Worm (Caenorhabditis elegans): ENCODE results near the gene mdh-2.

Gene mdh-2

ce11 chrIII:6587564-6587963 lies 20.3 kb downstream of the mdh-2 start, which contains the start of gene ddo-3:
TSS of gene ddo-3 (plus strand) at chrIII:6587864.
- TF ChIP-seq hlh-1 (tag; optimal IDR thresholded peaks at IDR 0.05) (no peak), snpc-4 (tag; optimal IDR thresholded peaks at IDR 0.05) (no peak), cnd-1 (tag; optimal IDR thresholded peaks at IDR 0.05) (no peak), nhr-237 (tag; optimal IDR thresholded peaks at IDR 0.05) (no peak), unc-39 (tag; optimal IDR thresholded peaks at IDR 0.05) (no peak), mab-5 (tag; optimal IDR thresholded peaks at IDR 0.05) (no peak), mls-2 (tag; optimal IDR thresholded peaks at IDR 0.05) (no peak), nhr-76 (tag; optimal IDR thresholded peaks at IDR 0.05) (no peak), lin-32 (GFP tag; optimal IDR thresholded peaks at IDR 0.05) (no peak), drap-1 (GFP tag; optimal IDR thresholded peaks at IDR 0.05) (no peak), ham-2 (GFP tag; optimal IDR thresholded peaks at IDR 0.05) (no peak), unc-62 (GFP tag; optimal IDR thresholded peaks at IDR 0.05) (no peak), lsy-2 (tag; optimal IDR thresholded peaks at IDR 0.05) (no peak), blmp-1 (tag; optimal IDR thresholded peaks at IDR 0.05) (no peak), ceh-43 (GFP tag; optimal IDR thresholded peaks at IDR 0.05) (no peak), mep-1 (tag; optimal IDR thresholded peaks at IDR 0.05) (no peak), elt-1 (tag; optimal IDR thresholded peaks at IDR 0.05; ENCODE audit: borderline replicate concordance, insufficient read depth) (no peak), zip-8 (tag; optimal IDR thresholded peaks at IDR 0.05) (no peak)

ce11 chrIII:6581585-6581984 lies 26.3 kb downstream of the mdh-2 start, which contains the start of gene acr-21:
TSS of gene acr-21 (plus strand) at chrIII:6581885.
- TF ChIP-seq bed-3 (GFP tag; optimal IDR thresholded peaks at IDR 0.05) (no peak), sptf-1 (tag; optimal IDR thresholded peaks at IDR 0.05) (no peak), unc-120 (tag; optimal IDR thresholded peaks at IDR 0.05; ENCODE audit: poor library complexity, severe bottlenecking) (no peak), elt-1 (tag; optimal IDR thresholded peaks at IDR 0.05; ENCODE audit: borderline replicate concordance, insufficient read depth) (no peak), ztf-11 (tag; optimal IDR thresholded peaks at IDR 0.05) (no peak), elt-3 (tag; optimal IDR thresholded peaks at IDR 0.05) (no peak), nhr-2 (tag; optimal IDR thresholded peaks at IDR 0.05) (no peak), unc-62 (GFP tag; optimal IDR thresholded peaks at IDR 0.05) (no peak), lin-32 (GFP tag; optimal IDR thresholded peaks at IDR 0.05) (no peak), nhr-12 (tag; optimal IDR thresholded peaks at IDR 0.05) (no peak), nhr-28 (tag; optimal IDR thresholded peaks at IDR 0.05) (no peak), tbx-8 (GFP tag; optimal IDR thresholded peaks at IDR 0.05) (no peak), sem-2 (GFP tag; optimal IDR thresholded peaks at IDR 0.05) (no peak), drap-1 (GFP tag; optimal IDR thresholded peaks at IDR 0.05) (no peak), snpc-4 (tag; optimal IDR thresholded peaks at IDR 0.05) (no peak), cnd-1 (tag; optimal IDR thresholded peaks at IDR 0.05) (no peak)

- TF ChIP-seq bed-3 (GFP tag; optimal IDR thresholded peaks at IDR 0.05): no peak
- no peak for TF ChIP-seq zip-8 (tag; optimal IDR thresholded peaks at IDR 0.05)
- no peak for TF ChIP-seq sptf-1 (tag; optimal IDR thresholded peaks at IDR 0.05)
- no peak for TF ChIP-seq tbx-8 (GFP tag; optimal IDR thresholded peaks at IDR 0.05)
- no peak for TF ChIP-seq nhr-12 (tag; optimal IDR thresholded peaks at IDR 0.05)
- TF ChIP-seq drap-1 (GFP tag; optimal IDR thresholded peaks at IDR 0.05): no peak
- no peak for TF ChIP-seq mab-5 (tag; optimal IDR thresholded peaks at IDR 0.05)
- no peak for TF ChIP-seq lin-13 (tag; optimal IDR thresholded peaks at IDR 0.05)
- TF ChIP-seq pha-4 (tag; optimal IDR thresholded peaks at IDR 0.05): no peak
- no peak for TF ChIP-seq mls-2 (tag; optimal IDR thresholded peaks at IDR 0.05)
- no peak for TF ChIP-seq nhr-237 (tag; optimal IDR thresholded peaks at IDR 0.05)
- TF ChIP-seq hlh-1 (tag; optimal IDR thresholded peaks at IDR 0.05): no peak
- TF ChIP-seq ceh-83 (GFP tag; optimal IDR thresholded peaks at IDR 0.05): no peak
- no peak for TF ChIP-seq blmp-1 (tag; optimal IDR thresholded peaks at IDR 0.05)
- no peak for TF ChIP-seq M03D4.4 (tag; optimal IDR thresholded peaks at IDR 0.05)
- no peak for TF ChIP-seq nhr-2 (tag; optimal IDR thresholded peaks at IDR 0.05)
- no peak for TF ChIP-seq lin-32 (GFP tag; optimal IDR thresholded peaks at IDR 0.05)
Observed at ce11 chrIII:6579398-6579797, 28.5 kb downstream of the mdh-2 start, which contains the start of gene F27B3.8. TSS of gene F27B3.8 (plus strand) at chrIII:6579698.

- TF ChIP-seq flh-1 (GFP tag; optimal IDR thresholded peaks at IDR 0.05) (no peak), cnd-1 (tag; optimal IDR thresholded peaks at IDR 0.05) (no peak), nhr-12 (tag; optimal IDR thresholded peaks at IDR 0.05) (no peak), drap-1 (GFP tag; optimal IDR thresholded peaks at IDR 0.05) (no peak), lin-13 (tag; optimal IDR thresholded peaks at IDR 0.05) (no peak), bed-3 (GFP tag; optimal IDR thresholded peaks at IDR 0.05) (no peak), elt-1 (tag; optimal IDR thresholded peaks at IDR 0.05; ENCODE audit: borderline replicate concordance, insufficient read depth) (no peak), zip-8 (tag; optimal IDR thresholded peaks at IDR 0.05) (no peak), nhr-28 (tag; optimal IDR thresholded peaks at IDR 0.05) (no peak), tbx-8 (GFP tag; optimal IDR thresholded peaks at IDR 0.05) (no peak), ceh-43 (GFP tag; optimal IDR thresholded peaks at IDR 0.05) (no peak)
Observed at ce11 chrIII:6578505-6578904, 29.4 kb downstream of the mdh-2 start, which contains the start of gene F27B3.6. TSS of gene F27B3.6 (minus strand) at chrIII:6578605.
